Fruit fly (Drosophila melanogaster): ENCODE measurements around the gene Kul.

Kul gene

DNA sequence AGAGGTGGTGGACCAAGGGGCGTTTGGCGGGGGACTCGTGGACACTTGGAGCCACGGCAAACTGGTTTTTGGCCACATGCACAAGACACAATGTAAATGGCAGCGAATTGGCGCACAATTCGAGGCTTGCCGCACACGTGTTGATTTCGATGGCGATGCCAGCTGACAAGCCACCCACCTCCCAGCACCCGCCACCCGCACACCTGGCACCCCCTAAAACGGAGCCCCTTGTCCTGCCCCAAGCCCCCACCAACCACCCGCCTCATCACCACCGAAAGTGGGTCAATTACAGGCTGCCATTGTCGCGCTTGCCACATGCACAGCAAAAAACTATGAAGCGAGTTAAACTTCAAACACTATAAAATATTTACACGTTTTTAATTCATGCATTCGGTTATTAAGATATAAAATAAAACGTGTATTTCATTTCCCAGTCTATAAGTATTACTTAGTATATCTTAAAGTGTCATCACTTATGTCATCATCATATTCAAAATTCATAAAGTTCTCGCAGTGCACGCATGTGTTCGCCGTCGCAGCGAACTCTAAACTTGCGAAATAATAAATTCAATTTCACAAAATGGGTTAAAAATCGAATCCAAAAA is 32.6 kb downstream of the Kul start (continued):
- TF ChIP-seq insv (GFP tag; optimal IDR thresholded peaks at IDR 0.05) (no peak), Med (GFP tag) (peak; percentile 15), CG9215 (GFP tag; IDR thresholded peaks at IDR 0.05) (no peak), row (GFP tag; IDR thresholded peaks at IDR 0.05) (peak; percentile 53)

DNA sequence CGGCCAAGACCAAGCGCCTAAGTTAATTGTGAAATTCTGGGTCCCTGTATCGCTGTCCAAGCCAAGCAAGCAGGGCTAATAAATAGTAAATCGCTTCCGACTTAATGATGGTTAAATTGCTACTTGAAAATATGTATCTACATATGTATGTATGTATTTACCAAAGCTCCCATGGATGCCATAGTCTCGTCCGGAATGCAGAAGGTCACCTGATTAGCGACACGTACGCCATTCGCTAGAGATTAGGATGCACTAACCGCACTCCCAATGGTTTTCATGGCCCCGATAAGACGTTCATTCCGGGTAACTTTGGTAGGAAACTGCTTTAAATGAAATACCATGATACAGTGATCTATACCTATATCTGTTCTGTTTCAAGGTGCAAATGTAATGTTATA is 33.1 kb downstream of the Kul start:
- TF ChIP-seq sd (tag; optimal IDR thresholded peaks at IDR 0.05) (peak; percentile 52), Drgx (GFP tag; IDR thresholded peaks at IDR 0.05) (no peak), Nf-YC (tag; optimal IDR thresholded peaks at IDR 0.05) (peak; percentile 69), Nf-YB (GFP tag; optimal IDR thresholded peaks at IDR 0.05) (peak; percentile 59)

DNA sequence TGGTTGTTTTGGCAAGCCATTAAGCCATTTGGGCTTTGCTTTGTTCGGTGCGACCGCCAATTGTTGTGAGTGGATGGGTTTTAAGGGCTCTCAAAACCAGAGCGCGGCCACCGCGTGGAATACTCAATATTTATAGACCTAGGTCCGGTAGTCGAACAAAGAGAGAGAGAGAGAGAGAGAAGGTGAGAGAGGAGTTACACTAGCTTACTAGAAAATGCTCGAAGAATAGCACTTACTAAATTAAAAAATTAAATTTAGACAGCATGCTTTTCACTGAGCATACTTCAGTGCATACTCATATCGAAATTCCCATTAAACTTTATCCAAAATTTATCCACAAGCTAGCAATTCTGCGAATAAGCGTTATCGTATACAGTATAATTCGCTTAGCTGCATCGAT is 34.4 kb downstream of the Kul start:
- TF ChIP-seq gem (tag; optimal IDR thresholded peaks at IDR 0.05) (peak; percentile 11), CG2678 (tag; optimal IDR thresholded peaks at IDR 0.05) (peak; percentile 6), CG33213 (GFP tag; optimal IDR thresholded peaks at IDR 0.05) (no peak), HHEX (GFP tag; optimal IDR thresholded peaks at IDR 0.05) (no peak), lov (optimal IDR thresholded peaks at IDR 0.05) (no peak), lov (GFP tag; IDR thresholded peaks at IDR 0.05) (no peak), CG16863 (GFP tag; optimal IDR thresholded peaks at IDR 0.05) (no peak), CG11504 (tag; optimal IDR thresholded peaks at IDR 0.05) (peak; percentile 13), row (GFP tag; IDR thresholded peaks at IDR 0.05) (peak; percentile 50), fd96Cb (tag; optimal IDR thresholded peaks at IDR 0.05) (no peak), disco-r (GFP tag; optimal IDR thresholded peaks at IDR 0.05) (no peak), NFAT (GFP tag; IDR thresholded peaks at IDR 0.05) (0 out of 2 replicates have a peak, but pooled peaks have one; percentile 25), CG7357 (GFP tag; IDR thresholded peaks at IDR 0.05) (no peak), fru (optimal IDR thresholded peaks at IDR 0.05) (no peak), D (optimal IDR thresholded peaks at IDR 0.05) (no peak), D (GFP tag; optimal IDR thresholded peaks at IDR 0.05) (no peak), Rfx (GFP tag; IDR thresholded peaks at IDR 0.05) (peak; percentile 21; the same call in 1 of the 2 replicates), D19B (GFP tag; optimal IDR thresholded peaks at IDR 0.05) (no peak), CG10267 (tag; optimal IDR thresholded peaks at IDR 0.05) (no peak), grau (tag; optimal IDR thresholded peaks at IDR 0.05) (peak; percentile 26), Elba2 (GFP tag; optimal IDR thresholded peaks at IDR 0.05) (no peak), sna (GFP tag; IDR thresholded peaks at IDR 0.05; ENCODE audit: partially characterized antibody) (no peak), Usf (GFP tag; optimal IDR thresholded peaks at IDR 0.05) (no peak), CG3281 (GFP tag; optimal IDR thresholded peaks at IDR 0.05) (no peak), Meics (GFP tag; optimal IDR thresholded peaks at IDR 0.05) (peak; percentile 1), hkb (optimal IDR thresholded peaks at IDR 0.05) (no peak), hkb (GFP tag; IDR thresholded peaks at IDR 0.05) (no peak), Trl (optimal IDR thresholded peaks at IDR 0.05) (peak; percentile 28 to 57), Trl (GFP tag; optimal IDR thresholded peaks at IDR 0.05) (no peak), CG32532 (GFP tag; IDR thresholded peaks at IDR 0.05) (peak; percentile 49; the same call in 1 of the 2 replicates), al (GFP tag; IDR thresholded peaks at IDR 0.05) (no peak), gcm (GFP tag; optimal IDR thresholded peaks at IDR 0.05) (no peak)

DNA sequence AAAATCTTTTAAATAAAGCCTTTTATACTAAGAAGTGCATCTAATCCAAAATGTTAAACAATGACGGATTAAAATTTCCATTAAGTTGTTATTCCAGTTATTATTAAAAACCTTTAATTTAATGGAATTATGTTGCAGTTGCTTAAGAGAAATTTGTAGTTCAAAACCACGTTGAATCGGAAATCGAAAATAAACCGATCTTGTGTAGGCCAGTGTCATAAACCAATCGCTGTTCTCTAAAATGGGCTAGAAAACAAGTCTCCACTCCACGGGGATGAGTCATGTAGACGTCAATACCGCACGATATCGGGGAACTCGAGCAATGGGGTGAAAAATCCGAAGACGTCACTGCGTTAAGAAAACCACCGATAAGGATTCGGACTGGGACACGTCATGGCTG is 35.9 kb downstream of the Kul start:
- TF ChIP-seq kay (GFP tag; optimal IDR thresholded peaks at IDR 0.05) (peak; percentile 40), CG9932 (GFP tag; IDR thresholded peaks at IDR 0.05) (peak; percentile 45), CG10366 (GFP tag; IDR thresholded peaks at IDR 0.05) (peak; percentile 7; the same call in 1 of the 2 replicates), Dll (GFP tag; IDR thresholded peaks at IDR 0.05; ENCODE audit: partially characterized antibody) (no peak), grau (tag; optimal IDR thresholded peaks at IDR 0.05) (peak; percentile 9), Bgb (GFP tag; IDR thresholded peaks at IDR 0.05; ENCODE audit: partially characterized antibody) (no peak), Fer2 (tag; optimal IDR thresholded peaks at IDR 0.05) (no peak), Ravus (GFP tag; IDR thresholded peaks at IDR 0.05) (no peak), MBD-R2 (GFP tag; IDR thresholded peaks at IDR 0.05) (peak; percentile 16; the same call in 1 of the 2 replicates), CG3065 (GFP tag; optimal IDR thresholded peaks at IDR 0.05) (no peak), row (GFP tag; IDR thresholded peaks at IDR 0.05) (peak; percentile 55; the same call in 2 of the 3 replicates), Stat92E (GFP tag; optimal IDR thresholded peaks at IDR 0.05) (no peak), exex (tag; optimal IDR thresholded peaks at IDR 0.05) (no peak)

Measured in whole organism, embryonic.